Fruit fly (Drosophila melanogaster): ENCODE measurements around the gene CG13058.

The CG13058 gene

DNA sequence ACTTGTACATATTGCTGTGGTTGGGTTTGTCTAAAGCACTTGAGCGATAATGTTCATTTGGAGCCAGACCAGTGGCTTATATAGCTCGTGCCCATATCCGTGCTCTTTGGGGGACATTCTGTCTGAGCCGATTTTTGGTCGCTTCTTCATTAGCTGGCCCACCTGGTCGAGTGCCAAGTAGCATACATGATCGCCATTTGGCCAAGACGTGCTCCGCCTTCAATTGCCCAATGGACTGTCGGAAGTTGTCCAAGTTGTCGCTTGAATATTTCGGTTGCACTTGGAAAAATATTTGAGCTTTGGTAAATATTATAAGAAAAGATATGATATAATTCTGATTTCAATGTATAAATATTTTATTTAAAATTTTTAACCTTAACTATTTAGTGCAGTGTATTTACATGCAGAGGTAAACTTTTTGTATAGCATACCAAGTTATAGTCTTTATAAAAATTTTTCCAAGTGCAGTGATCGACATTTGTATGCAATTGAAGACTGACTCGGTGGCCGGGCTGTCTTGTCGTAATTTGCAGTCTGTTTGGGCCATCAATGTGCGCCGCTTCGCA is 43.2 kb upstream of the CG13058 start, which contains the start of gene CG13047:
TSS of gene CG13047 (minus strand) at position 51 of the 566 bp plus-strand sequence.
- TF ChIP-seq Mnt (GFP tag; optimal IDR thresholded peaks at IDR 0.05) (no peak), cic (GFP tag; optimal IDR thresholded peaks at IDR 0.05) (no peak), tj (GFP tag; optimal IDR thresholded peaks at IDR 0.05) (no peak), kay (GFP tag; ENCODE audit: borderline replicate concordance) (no peak), CG7045 (GFP tag; optimal IDR thresholded peaks at IDR 0.05) (no peak), ovo (GFP tag; optimal IDR thresholded peaks at IDR 0.05) (no peak), Hr96 (GFP tag; optimal IDR thresholded peaks at IDR 0.05) (no peak), CG7101 (tag; optimal IDR thresholded peaks at IDR 0.05) (no peak), CG5204 (GFP tag; optimal IDR thresholded peaks at IDR 0.05) (no peak), Clk (GFP tag; optimal IDR thresholded peaks at IDR 0.05) (no peak), CG33017 (tag; optimal IDR thresholded peaks at IDR 0.05) (no peak), toe (GFP tag; optimal IDR thresholded peaks at IDR 0.05) (no peak)

- TF ChIP-seq CG14711 (tag; optimal IDR thresholded peaks at IDR 0.05) (no peak), CG33017 (tag; optimal IDR thresholded peaks at IDR 0.05) (no peak), CG7045 (GFP tag; optimal IDR thresholded peaks at IDR 0.05) (no peak), toe (GFP tag; optimal IDR thresholded peaks at IDR 0.05) (no peak), bab1 (GFP tag; optimal IDR thresholded peaks at IDR 0.05) (no peak), CG7101 (tag; optimal IDR thresholded peaks at IDR 0.05) (no peak), Crg-1 (GFP tag; optimal IDR thresholded peaks at IDR 0.05) (no peak), cnc (optimal IDR thresholded peaks at IDR 0.05) (no peak), ovo (GFP tag; optimal IDR thresholded peaks at IDR 0.05) (no peak), CG11617 (GFP tag; optimal IDR thresholded peaks at IDR 0.05) (no peak), kay (GFP tag; ENCODE audit: borderline replicate concordance) (no peak), Hr96 (GFP tag; optimal IDR thresholded peaks at IDR 0.05) (no peak), Clk (GFP tag; optimal IDR thresholded peaks at IDR 0.05) (no peak), CG5204 (GFP tag; optimal IDR thresholded peaks at IDR 0.05) (no peak), Mnt (GFP tag; optimal IDR thresholded peaks at IDR 0.05) (no peak), pad (GFP tag; optimal IDR thresholded peaks at IDR 0.05) (no peak), cic (GFP tag; optimal IDR thresholded peaks at IDR 0.05) (no peak)
Observed at dm6 chr3L:16286258-16286657, 42.4 kb upstream of the CG13058 start.

- no peak for TF ChIP-seq tj (GFP tag; optimal IDR thresholded peaks at IDR 0.05)
- no peak for TF ChIP-seq Crg-1 (GFP tag; optimal IDR thresholded peaks at IDR 0.05)
- TF ChIP-seq ovo (GFP tag; optimal IDR thresholded peaks at IDR 0.05): no peak
- no peak for TF ChIP-seq CG1620 (GFP tag; optimal IDR thresholded peaks at IDR 0.05)
- TF ChIP-seq kay (GFP tag; ENCODE audit: borderline replicate concordance): no peak
- no peak for TF ChIP-seq bab1 (GFP tag; optimal IDR thresholded peaks at IDR 0.05)
Observed at dm6 chr3L:16288322-16288721, 40.3 kb upstream of the CG13058 start, which contains the start of gene CG13046. Gene CG13046, minus strand, starts transcription at chr3L:16288422.

- TF ChIP-seq bab1 (GFP tag; optimal IDR thresholded peaks at IDR 0.05): no peak
- TF ChIP-seq CG11617 (GFP tag; optimal IDR thresholded peaks at IDR 0.05): no peak
- TF ChIP-seq kay (GFP tag; ENCODE audit: borderline replicate concordance): no peak
- TF ChIP-seq Clk (GFP tag; optimal IDR thresholded peaks at IDR 0.05): no peak
- no peak for TF ChIP-seq CG12768 (GFP tag; optimal IDR thresholded peaks at IDR 0.05)
- no peak for TF ChIP-seq CG7045 (GFP tag; optimal IDR thresholded peaks at IDR 0.05)
- no peak for TF ChIP-seq ovo (GFP tag; optimal IDR thresholded peaks at IDR 0.05)
- TF ChIP-seq toe (GFP tag; optimal IDR thresholded peaks at IDR 0.05): no peak
- no peak for TF ChIP-seq cic (GFP tag; optimal IDR thresholded peaks at IDR 0.05)
- no peak for TF ChIP-seq tj (GFP tag; optimal IDR thresholded peaks at IDR 0.05)
- TF ChIP-seq CG33017 (tag; optimal IDR thresholded peaks at IDR 0.05): no peak
- TF ChIP-seq cnc (optimal IDR thresholded peaks at IDR 0.05): no peak
- no peak for TF ChIP-seq Mnt (GFP tag; optimal IDR thresholded peaks at IDR 0.05)
- no peak for TF ChIP-seq Crg-1 (GFP tag; optimal IDR thresholded peaks at IDR 0.05)
- no peak for TF ChIP-seq CG14711 (tag; optimal IDR thresholded peaks at IDR 0.05)
- TF ChIP-seq CG7101 (tag; optimal IDR thresholded peaks at IDR 0.05): no peak
- TF ChIP-seq Hr96 (GFP tag; optimal IDR thresholded peaks at IDR 0.05): no peak
- no peak for TF ChIP-seq CG1620 (GFP tag; optimal IDR thresholded peaks at IDR 0.05)
- no peak for TF ChIP-seq pad (GFP tag; optimal IDR thresholded peaks at IDR 0.05)
- TF ChIP-seq CG5204 (GFP tag; optimal IDR thresholded peaks at IDR 0.05): no peak
Observed at dm6 chr3L:16289067-16289466, 39.6 kb upstream of the CG13058 start.

DNA sequence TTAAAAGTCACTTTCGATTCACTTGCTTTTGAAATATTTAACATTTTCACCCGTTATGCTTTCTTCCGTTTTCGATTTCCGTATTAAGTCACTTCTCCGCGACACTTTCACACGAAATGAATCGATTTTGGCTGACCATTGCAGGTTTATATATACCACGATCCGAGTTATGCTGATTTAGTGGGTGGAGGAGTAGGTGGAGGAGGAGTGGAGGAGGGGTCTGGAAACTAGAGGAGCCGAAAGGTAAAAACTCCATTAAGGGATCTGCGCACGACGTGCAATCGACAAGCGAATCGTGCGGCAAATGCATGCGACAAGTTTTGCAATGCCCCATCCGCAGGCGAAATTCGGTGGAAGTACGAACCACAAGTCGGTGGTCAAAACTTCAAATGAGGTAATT is 37.8 kb upstream of the CG13058 start, which contains the start of gene CG13045:
TSS of gene CG13045 (minus strand) at position 101 of the 400 bp plus-strand sequence.
- TF ChIP-seq ovo (GFP tag; optimal IDR thresholded peaks at IDR 0.05) (no peak), cnc (optimal IDR thresholded peaks at IDR 0.05) (no peak)

dm6 chr3L:16291678-16292077 is 37.0 kb upstream of the CG13058 start:
- no peak for TF ChIP-seq Mnt (GFP tag; optimal IDR thresholded peaks at IDR 0.05)

- TF ChIP-seq kay (GFP tag; ENCODE audit: borderline replicate concordance) (no peak), CG5204 (GFP tag; optimal IDR thresholded peaks at IDR 0.05) (no peak), toe (GFP tag; optimal IDR thresholded peaks at IDR 0.05) (no peak), Hr96 (GFP tag; optimal IDR thresholded peaks at IDR 0.05) (no peak), CG11617 (GFP tag; optimal IDR thresholded peaks at IDR 0.05) (no peak), CG12768 (GFP tag; optimal IDR thresholded peaks at IDR 0.05) (no peak), cnc (optimal IDR thresholded peaks at IDR 0.05) (no peak), CG7101 (tag; optimal IDR thresholded peaks at IDR 0.05) (no peak), CG14711 (tag; optimal IDR thresholded peaks at IDR 0.05) (no peak), CG1620 (GFP tag; optimal IDR thresholded peaks at IDR 0.05) (no peak), Clk (GFP tag; optimal IDR thresholded peaks at IDR 0.05) (no peak), CG33017 (tag; optimal IDR thresholded peaks at IDR 0.05) (no peak), ovo (GFP tag; optimal IDR thresholded peaks at IDR 0.05) (no peak)
Observed at dm6 chr3L:16295447-16295846, 33.2 kb upstream of the CG13058 start, which contains the start of gene CG4962. Gene CG4962, minus strand, starts transcription at chr3L:16295547.
